Worm (Caenorhabditis elegans) whole organism, midembryonic: ENCODE measurements around the gene klf-1.

Source experiments
- T22C8.4 ChIP-seq: fragments of 200-800 bp; sonication (Bioruptor generic); IDR thresholded peaks from 2 replicates; pipeline ENCODE4 v1.3.6; 2022; ENCODE audit warnings: missing genetic modification characterization, missing compliant biosample characterization
- cog-1 ChIP-seq: sonication (generic microtip); optimal IDR thresholded peaks from 2 replicates; lab custom pipeline; 2016; ENCODE audit warnings: missing genetic modification characterization, missing compliant biosample characterization
- flt-1 ChIP-seq: fragments of 200-800 bp; sonication (Bioruptor generic); IDR thresholded peaks from 2 replicates; pipeline ENCODE4 v1.3.6; 2022; ENCODE audit warnings: missing genetic modification characterization, missing compliant biosample characterization
- klf-2 ChIP-seq: fragments of 200-800 bp; sonication (Bioruptor generic); conservative IDR thresholded peaks from 2 replicates; pipeline ENCODE4 v1.3.6; 2022; ENCODE audit warnings: missing genetic modification reagents, missing genetic modification characterization, missing compliant biosample characterization
- med-1 ChIP-seq: sonication (generic microtip); optimal IDR thresholded peaks from 2 replicates; lab custom pipeline; 2017; ENCODE audit warnings: missing genetic modification characterization, mild to moderate bottlenecking, missing compliant biosample characterization, antibody characterized with exemption, missing genetic modification reagents; ENCODE audit not compliant: insufficient read depth
- ref-1 ChIP-seq: fragments of 200-800 bp; sonication (Bioruptor generic); conservative IDR thresholded peaks from 2 replicates; pipeline ENCODE4 v1.3.6; 2022; ENCODE audit warnings: missing genetic modification reagents, missing genetic modification characterization, missing compliant biosample characterization
- tab-1 ChIP-seq: fragments of 200-800 bp; sonication (Bioruptor generic); IDR thresholded peaks from 2 replicates; pipeline ENCODE4 v1.3.6; 2022; ENCODE audit warnings: missing genetic modification characterization, missing compliant biosample characterization
- ztf-23 ChIP-seq: fragments of 200-800 bp; sonication (Bioruptor generic); IDR thresholded peaks from 2 replicates; pipeline ENCODE4 v1.3.6; 2022; ENCODE audit warnings: missing genetic modification reagents, missing genetic modification characterization, missing compliant biosample characterization
- ztf-29 ChIP-seq: fragments of 200-800 bp; sonication (Bioruptor generic); IDR thresholded peaks from 2 replicates; pipeline ENCODE4 v1.3.6; 2022; ENCODE audit warnings: missing genetic modification reagents, missing genetic modification characterization, missing compliant biosample characterization

The klf-1 gene

DNA sequence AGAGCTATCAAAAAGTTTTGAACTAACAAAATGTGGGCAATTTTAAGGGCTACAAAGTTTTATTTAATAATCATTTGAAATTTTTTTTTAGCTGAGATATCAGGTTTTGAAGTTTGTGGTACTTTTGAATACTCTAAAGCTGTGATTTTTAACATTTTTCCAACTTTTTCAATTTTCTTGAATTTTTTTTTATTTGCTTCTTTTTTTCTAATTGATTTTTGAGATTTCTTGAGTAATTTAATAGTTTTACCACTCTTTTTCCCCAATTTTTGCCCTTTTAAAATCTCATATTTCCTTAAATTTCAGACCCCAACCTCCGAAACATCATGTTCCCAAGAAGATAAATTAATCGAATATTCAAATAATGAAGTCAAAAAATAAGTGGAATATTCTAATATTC lies 36.0 kb downstream of the klf-1 start, which contains the start of gene cdh-1:
Gene cdh-1, plus strand, starts transcription at position 301 of the 400 bp plus-strand sequence.
- TF ChIP-seq klf-2 (GFP tag; lab: Robert Waterston, UW) (no peak), T22C8.4 (GFP tag; lab: Robert Waterston, UW) (no peak), ztf-23 (no peak), flt-1 (GFP tag; lab: Robert Waterston, UW) (no peak)

DNA sequence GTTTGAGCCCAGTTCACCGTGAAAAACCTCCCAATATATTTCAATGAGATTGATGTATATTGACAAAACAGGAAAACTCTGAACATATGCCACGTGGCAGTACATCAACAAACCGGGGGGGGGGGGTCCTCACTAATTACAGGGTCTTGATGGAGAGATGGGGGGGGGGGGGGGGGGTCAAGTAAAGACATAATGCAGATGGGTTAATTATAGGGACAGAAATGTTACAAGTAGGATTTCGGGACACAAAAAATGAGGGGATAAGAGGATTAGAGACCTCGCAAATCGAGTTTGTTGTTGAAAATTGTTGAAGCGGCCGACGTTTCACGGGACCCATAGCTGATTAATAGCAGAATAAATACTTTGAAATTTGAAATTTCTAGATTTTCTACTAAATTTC lies 38.3 kb downstream of the klf-1 start:
- TF ChIP-seq flt-1 (GFP tag; lab: Robert Waterston, UW) (no peak), ztf-29 (no peak), T22C8.4 (GFP tag; lab: Robert Waterston, UW) (no peak), cog-1 (tag; lab: Kevin White, UChicago) (no peak), ztf-23 (no peak), tab-1 (GFP tag; lab: Robert Waterston, UW) (no peak), klf-2 (GFP tag; lab: Robert Waterston, UW) (no peak), ref-1 (no peak), med-1 (no peak)

DNA sequence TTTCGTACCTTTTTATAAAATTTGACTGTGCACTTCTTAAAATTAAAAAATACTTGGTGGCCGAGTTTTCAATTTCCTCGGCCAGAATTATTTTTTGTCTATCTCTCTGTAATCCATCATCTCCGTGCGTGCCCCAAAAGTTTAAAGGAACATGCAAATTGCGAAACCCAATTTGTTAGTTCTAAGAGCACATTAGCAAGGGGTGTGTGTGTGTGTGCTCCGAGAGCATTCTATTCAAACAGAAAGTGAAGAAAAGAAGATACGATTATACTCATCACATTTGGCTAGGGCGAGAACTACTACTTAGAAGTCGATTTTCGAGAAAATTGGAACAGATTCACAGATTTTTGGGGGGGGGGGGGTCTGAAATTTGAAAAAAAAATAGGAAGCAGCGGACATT lies 39.4 kb downstream of the klf-1 start:
- TF ChIP-seq tab-1 (GFP tag; lab: Robert Waterston, UW) (no peak), ztf-23 (no peak), ztf-29 (no peak), T22C8.4 (GFP tag; lab: Robert Waterston, UW) (no peak), med-1 (no peak), klf-2 (GFP tag; lab: Robert Waterston, UW) (no peak), ref-1 (no peak)

DNA sequence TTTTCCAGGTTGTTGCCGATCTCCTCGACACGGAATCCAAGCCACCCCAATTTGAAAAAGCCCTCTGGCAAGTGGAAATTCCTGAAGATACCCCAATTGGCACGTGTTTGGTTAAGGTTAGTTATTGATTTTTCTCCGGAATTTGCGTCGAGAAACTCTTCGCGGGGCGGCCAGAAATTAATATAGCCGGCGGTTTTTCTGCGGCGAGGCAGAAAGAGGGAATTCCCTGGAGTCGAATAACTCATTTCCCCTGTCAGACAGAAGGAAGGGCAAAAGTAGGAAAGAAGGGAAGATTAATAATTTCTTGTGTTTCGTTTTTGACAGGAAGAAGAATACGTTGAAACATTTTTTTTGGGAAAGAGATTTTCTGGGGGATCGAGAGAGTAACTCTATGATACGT lies 44.0 kb downstream of the klf-1 start:
- TF ChIP-seq ref-1, result no peak
- TF ChIP-seq ztf-23, result 0 out of 2 replicates have a peak, but pooled peaks have one; percentile 13

DNA sequence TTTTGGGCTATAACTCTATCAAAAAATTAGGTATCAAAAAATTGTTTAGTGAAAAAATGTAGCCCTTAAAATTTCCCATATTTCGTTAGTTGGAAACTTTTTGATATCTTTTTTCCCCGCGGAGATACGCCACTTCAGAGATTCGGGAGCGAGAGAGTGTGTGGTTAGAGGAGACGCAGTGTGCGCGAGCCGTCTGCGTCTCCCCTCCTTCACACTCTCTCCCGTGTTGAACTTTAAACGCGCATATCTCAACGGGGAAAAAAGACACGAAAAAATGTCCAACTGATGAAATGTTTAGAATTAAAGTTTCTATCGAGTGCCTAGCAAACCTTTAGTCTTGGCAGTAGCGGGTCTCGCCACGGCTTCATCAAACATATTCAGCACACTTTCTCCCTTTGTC lies 45.7 kb downstream of the klf-1 start:
- TF ChIP-seq ztf-29 (no peak), flt-1 (GFP tag; lab: Robert Waterston, UW) (no peak), tab-1 (GFP tag; lab: Robert Waterston, UW) (no peak), ztf-23 (no peak)

DNA sequence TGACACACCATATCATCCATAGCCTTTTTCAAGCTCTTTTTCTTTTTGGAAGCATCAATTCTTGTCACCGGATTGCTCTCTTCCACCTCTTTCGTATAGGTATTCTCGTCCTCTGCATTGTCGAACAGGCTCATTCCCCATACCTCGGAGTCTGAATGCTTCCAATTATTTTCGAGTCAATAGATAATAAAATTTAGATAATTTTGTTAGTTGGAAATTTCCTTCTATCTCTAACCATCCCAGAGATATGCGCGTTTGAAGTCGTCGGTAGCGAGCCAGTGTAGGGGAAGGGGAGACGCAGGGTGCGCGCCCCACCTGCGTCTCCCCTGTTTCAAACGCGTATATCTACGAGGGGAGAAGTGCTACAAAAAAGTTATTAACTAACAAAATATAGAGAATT lies 46.2 kb downstream of the klf-1 start:
- TF ChIP-seq ref-1 (no peak), cog-1 (tag; lab: Kevin White, UChicago) (no peak), ztf-23 (no peak), klf-2 (GFP tag; lab: Robert Waterston, UW) (no peak), ztf-29 (no peak), flt-1 (GFP tag; lab: Robert Waterston, UW) (no peak), tab-1 (GFP tag; lab: Robert Waterston, UW) (no peak), med-1 (no peak), T22C8.4 (GFP tag; lab: Robert Waterston, UW) (no peak)

DNA sequence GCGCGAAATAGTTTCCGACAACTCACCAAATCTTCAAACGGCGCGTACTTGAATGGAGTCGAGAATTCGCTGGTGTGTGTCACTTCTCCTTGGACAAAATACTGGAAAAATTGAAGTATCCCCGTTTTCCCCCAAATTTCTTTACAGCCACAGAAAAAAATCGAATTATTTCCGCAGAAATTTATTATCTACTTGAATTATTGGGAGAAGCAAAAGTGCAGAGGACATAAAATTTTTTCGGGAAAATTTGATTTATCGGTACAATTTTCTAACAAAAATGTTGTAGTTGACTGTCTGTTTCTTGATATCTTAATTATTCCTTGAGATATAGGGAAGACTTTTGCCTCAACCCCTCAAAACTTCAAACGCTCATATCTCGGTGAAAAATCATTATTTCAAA lies 48.4 kb downstream of the klf-1 start, which contains the start of gene R10F2.4:
Gene R10F2.4, minus strand, starts transcription at position 101 of the 400 bp plus-strand sequence.
- TF ChIP-seq klf-2 (GFP tag; lab: Robert Waterston, UW), result no peak
- no peak for TF ChIP-seq med-1
- no peak for TF ChIP-seq ztf-23
- no peak for TF ChIP-seq cog-1 (tag; lab: Kevin White, UChicago)
- TF ChIP-seq ref-1, result no peak
- TF ChIP-seq ztf-29, result no peak
- TF ChIP-seq tab-1 (GFP tag; lab: Robert Waterston, UW), result no peak
- no peak for TF ChIP-seq T22C8.4 (GFP tag; lab: Robert Waterston, UW)

DNA sequence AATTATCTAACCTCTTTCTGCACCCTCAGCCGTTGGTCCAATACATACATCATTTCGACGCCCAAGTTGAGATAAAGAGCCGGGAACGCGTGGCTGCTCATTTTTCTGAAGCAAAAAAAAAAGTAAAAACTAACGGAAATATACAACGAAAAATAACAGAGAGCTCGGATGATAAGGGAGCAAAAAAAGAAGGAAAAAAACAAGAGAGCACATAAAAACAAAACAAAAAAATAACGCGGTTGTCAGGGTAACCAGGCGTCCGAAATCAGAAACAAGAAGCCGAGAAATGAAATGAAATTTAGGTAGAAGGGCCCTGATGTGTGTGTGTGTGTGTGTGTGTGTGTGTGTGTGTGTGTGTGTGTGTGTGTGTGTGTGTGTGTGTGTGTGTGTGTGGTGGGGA lies 50.0 kb downstream of the klf-1 start, which contains the start of gene R10F2.5:
Gene R10F2.5, minus strand, starts transcription at position 101 of the 400 bp plus-strand sequence.
- TF ChIP-seq cog-1 (tag; lab: Kevin White, UChicago) (no peak), med-1 (no peak), tab-1 (GFP tag; lab: Robert Waterston, UW) (no peak), T22C8.4 (GFP tag; lab: Robert Waterston, UW) (no peak), flt-1 (GFP tag; lab: Robert Waterston, UW) (no peak), ztf-23 (no peak), klf-2 (GFP tag; lab: Robert Waterston, UW) (no peak), ref-1 (no peak), ztf-29 (no peak)
